Fruit fly (Drosophila melanogaster) whole organism, embryonic: ENCODE data around the gene Actn.
A peak's percentile ranks its signal among the peaks of the same experiment; 100 is the strongest.

Experiments
- Ada2b ChIP-seq: fragments of 200-800 bp; sonication (Bioruptor generic); IDR thresholded peaks from 2 replicates; pipeline ENCODE4 v1.3.6; 2022; ENCODE audit warnings: missing biosample characterization, missing genetic modification characterization
- Adf1 ChIP-seq: fragments of 200-800 bp; sonication (Bioruptor generic); IDR thresholded peaks from 2 replicates; pipeline ENCODE4 v1.3.6; 2022; ENCODE audit warnings: missing biosample characterization, missing genetic modification characterization
- Aef1 ChIP-seq: fragments of 200-800 bp; sonication (Bioruptor generic); IDR thresholded peaks from 3 replicates; pipeline ENCODE4 v1.3.6; 2022; ENCODE audit warnings: missing biosample characterization, missing genetic modification characterization
- CG10543 ChIP-seq: fragments of 200-800 bp; sonication (Bioruptor generic); optimal IDR thresholded peaks from 3 replicates; lab custom pipeline; 2017; ENCODE audit warnings: missing biosample characterization, mild to moderate bottlenecking, missing genetic modification characterization, moderate library complexity
- CG11456 ChIP-seq: fragments of 200-800 bp; sonication (Bioruptor generic); IDR thresholded peaks from 3 replicates; pipeline ENCODE4 v1.3.6; 2022; ENCODE audit warnings: missing biosample characterization, missing genetic modification characterization
- CG12942 ChIP-seq: fragments of 200-800 bp; sonication (Bioruptor generic); optimal IDR thresholded peaks from 3 replicates; lab custom pipeline; 2016; ENCODE audit warnings: missing biosample characterization, missing genetic modification characterization
- CG13775 ChIP-seq: fragments of 200-800 bp; sonication (Bioruptor generic); optimal IDR thresholded peaks from 3 replicates; lab custom pipeline; 2017; ENCODE audit warnings: missing biosample characterization, mild to moderate bottlenecking, missing genetic modification characterization
- CG14965 ChIP-seq: fragments of 200-800 bp; sonication (Bioruptor generic); optimal IDR thresholded peaks from 2 replicates; lab custom pipeline; 2016; ENCODE audit warnings: missing biosample characterization, missing genetic modification characterization, borderline replicate concordance
- CG15011 ChIP-seq: fragments of 200-800 bp; sonication (Bioruptor generic); optimal IDR thresholded peaks from 3 replicates; lab custom pipeline; 2018; ENCODE audit warnings: missing biosample characterization, mild to moderate bottlenecking, missing genetic modification characterization
- CG17802 ChIP-seq: fragments of 200-800 bp; sonication (Bioruptor generic); optimal IDR thresholded peaks from 2 replicates; lab custom pipeline; 2018; ENCODE audit warnings: missing biosample characterization, mild to moderate bottlenecking, missing genetic modification characterization, moderate library complexity
- CG18011 ChIP-seq: fragments of 200-800 bp; sonication (Bioruptor generic); optimal IDR thresholded peaks from 2 replicates; lab custom pipeline; 2017; ENCODE audit warnings: missing biosample characterization, missing genetic modification characterization, mild to moderate bottlenecking, moderate library complexity, missing genotype
- CG2712 ChIP-seq: fragments of 200-800 bp; optimal IDR thresholded peaks from 3 replicates; lab custom pipeline; 2019; ENCODE audit warnings: missing biosample characterization, mild to moderate bottlenecking, missing genetic modification characterization, moderate library complexity
- CG33213 ChIP-seq: fragments of 200-800 bp; sonication (Bioruptor generic); optimal IDR thresholded peaks from 3 replicates; lab custom pipeline; 2016; ENCODE audit warnings: missing biosample characterization, missing genetic modification characterization
- CG3995 ChIP-seq: fragments of 200-800 bp; sonication (Bioruptor generic); optimal IDR thresholded peaks from 3 replicates; lab custom pipeline; 2016; ENCODE audit warnings: missing biosample characterization, missing genetic modification characterization
- CG4424 ChIP-seq: fragments of 200-800 bp; sonication (Bioruptor generic); optimal IDR thresholded peaks from 3 replicates; lab custom pipeline; 2016; ENCODE audit warnings: missing biosample characterization, missing genetic modification characterization
- CG4854 ChIP-seq: fragments of 200-800 bp; sonication (Bioruptor generic); optimal IDR thresholded peaks from 2 replicates; lab custom pipeline; 2016; ENCODE audit warnings: missing biosample characterization, missing genetic modification characterization, inconsistent platforms
- CG5180 ChIP-seq: fragments of 200-800 bp; sonication (Bioruptor generic); optimal IDR thresholded peaks from 3 replicates; lab custom pipeline; 2017; ENCODE audit warnings: missing biosample characterization, missing genetic modification characterization, mild to moderate bottlenecking, moderate library complexity, missing genetic modification reagents
- CTCF ChIP-seq: fragments of 200-800 bp; sonication (Bioruptor generic); optimal IDR thresholded peaks from 2 replicates; lab custom pipeline; 2017; ENCODE audit warnings: missing biosample characterization, mild to moderate bottlenecking, missing genetic modification characterization, moderate library complexity
- Dbx ChIP-seq: fragments of 200-800 bp; sonication (Bioruptor generic); IDR thresholded peaks from 3 replicates; pipeline ENCODE4 v1.3.6; 2022; ENCODE audit warnings: missing biosample characterization, missing genetic modification characterization
- Dek ChIP-seq: fragments of 200-800 bp; sonication (Bioruptor generic); optimal IDR thresholded peaks from 3 replicates; lab custom pipeline; 2019; ENCODE audit warnings: missing biosample characterization, mild to moderate bottlenecking, missing genetic modification characterization, moderate library complexity
- Doc3 ChIP-seq: fragments of 200-800 bp; sonication (Bioruptor generic); IDR thresholded peaks from 3 replicates; pipeline ENCODE4 v1.3.6; 2022; ENCODE audit warnings: missing biosample characterization, missing genetic modification characterization; ENCODE audit not compliant: partially characterized antibody
- Hr78 ChIP-seq, 2 experiments: fragments of 200-800 bp in 1 of 2; fragments of >200 bp in 1 of 2; sonication (Bioruptor generic) in 1 of 2; optimal IDR thresholded peaks; 2 replicates each; lab custom pipeline; 2017 to 2019; ENCODE audit warnings: missing biosample characterization in 2 of 2, missing genetic modification characterization in 2 of 2, mild to moderate bottlenecking in 1 of 2, moderate library complexity in 1 of 2
- Lpt ChIP-seq: fragments of >200 bp; optimal IDR thresholded peaks from 2 replicates; lab custom pipeline; 2018; ENCODE audit warnings: missing biosample characterization, missing genetic modification characterization
- Ravus ChIP-seq: fragments of 200-800 bp; sonication (Bioruptor generic); IDR thresholded peaks from 2 replicates; pipeline ENCODE4 v1.3.6; 2022; ENCODE audit warnings: missing biosample characterization, missing genetic modification characterization
- Xbp1 ChIP-seq: fragments of 200-800 bp; sonication (Bioruptor generic); optimal IDR thresholded peaks from 3 replicates; lab custom pipeline; 2016; ENCODE audit warnings: missing biosample characterization, mild to moderate bottlenecking, missing genetic modification characterization
- ab ChIP-seq: fragments of 200-800 bp; sonication (Bioruptor generic); optimal IDR thresholded peaks from 2 replicates; lab custom pipeline; 2016; ENCODE audit warnings: missing biosample characterization, missing genetic modification characterization
- ash1 ChIP-seq: fragments of 200-800 bp; sonication (Bioruptor generic); optimal IDR thresholded peaks from 2 replicates; lab custom pipeline; 2018; ENCODE audit warnings: missing biosample characterization, mild to moderate bottlenecking, missing genetic modification characterization
- bcd ChIP-seq: fragments of 200-800 bp; sonication (Bioruptor generic); optimal IDR thresholded peaks from 2 replicates; lab custom pipeline; 2017; ENCODE audit warnings: missing biosample characterization, mild to moderate bottlenecking, missing genetic modification characterization
- btn ChIP-seq: fragments of 200-800 bp; sonication (Bioruptor generic); optimal IDR thresholded peaks from 2 replicates; lab custom pipeline; 2016; ENCODE audit warnings: missing biosample characterization, missing genetic modification characterization
- cas ChIP-seq: fragments of 200-800 bp; sonication (Bioruptor generic); IDR thresholded peaks from 2 replicates; pipeline ENCODE4 v1.3.6; 2022; ENCODE audit warnings: missing biosample characterization, missing genetic modification characterization
- corto ChIP-seq: fragments of 200-800 bp; sonication (Bioruptor generic); optimal IDR thresholded peaks from 2 replicates; lab custom pipeline; 2016; ENCODE audit warnings: missing biosample characterization, mild to moderate bottlenecking, missing genetic modification characterization, moderate library complexity
- dmrt11E ChIP-seq: fragments of 200-800 bp; sonication (Bioruptor generic); optimal IDR thresholded peaks from 3 replicates; lab custom pipeline; 2018; ENCODE audit warnings: missing biosample characterization, mild to moderate bottlenecking, missing genetic modification characterization, moderate library complexity
- en ChIP-seq: fragments of 200-800 bp; sonication (Bioruptor generic); optimal IDR thresholded peaks from 2 replicates; lab custom pipeline; 2016; ENCODE audit warnings: missing biosample characterization, missing genetic modification characterization
- fd102C ChIP-seq: fragments of 200-800 bp; sonication (Bioruptor generic); optimal IDR thresholded peaks from 2 replicates; lab custom pipeline; 2018; ENCODE audit warnings: missing biosample characterization, mild to moderate bottlenecking, missing genetic modification characterization, moderate library complexity
- fd64A ChIP-seq: fragments of 200-800 bp; sonication (Bioruptor generic); optimal IDR thresholded peaks from 3 replicates; lab custom pipeline; 2018; ENCODE audit warnings: missing biosample characterization, mild to moderate bottlenecking, missing genetic modification characterization
- jing ChIP-seq: fragments of 200-800 bp; sonication (Bioruptor generic); optimal IDR thresholded peaks from 2 replicates; lab custom pipeline; 2018; ENCODE audit warnings: missing biosample characterization, mild to moderate bottlenecking, missing genetic modification characterization
- kah ChIP-seq: fragments of 200-800 bp; sonication (Bioruptor generic); optimal IDR thresholded peaks from 2 replicates; lab custom pipeline; 2018; ENCODE audit warnings: missing biosample characterization, mild to moderate bottlenecking, missing genetic modification characterization
- lab ChIP-seq: fragments of 200-800 bp; sonication (Bioruptor generic); optimal IDR thresholded peaks from 3 replicates; lab custom pipeline; 2017; ENCODE audit warnings: missing biosample characterization, missing genetic modification characterization, mild to moderate bottlenecking, moderate library complexity, missing genetic modification reagents
- mam ChIP-seq: fragments of 200-800 bp; sonication (Bioruptor generic); optimal IDR thresholded peaks from 3 replicates; lab custom pipeline; 2016; ENCODE audit warnings: missing biosample characterization, missing genetic modification characterization
- otp ChIP-seq: fragments of 200-800 bp; sonication (Bioruptor generic); IDR thresholded peaks from 3 replicates; pipeline ENCODE4, ENCODE4 v1.3.6; 2022; ENCODE audit warnings: missing biosample characterization, missing genetic modification characterization
- peb ChIP-seq: fragments of 200-800 bp; sonication (Bioruptor generic); IDR thresholded peaks from 2 replicates; pipeline ENCODE4 v1.3.6; 2022; ENCODE audit warnings: missing biosample characterization, missing genetic modification characterization
- phol ChIP-seq: fragments of 200-800 bp; sonication (Bioruptor generic); optimal IDR thresholded peaks from 3 replicates; lab custom pipeline; 2018; ENCODE audit warnings: missing biosample characterization, mild to moderate bottlenecking, missing genetic modification characterization, moderate library complexity
- seq ChIP-seq: fragments of 200-800 bp; sonication (Bioruptor generic); IDR thresholded peaks from 2 replicates; pipeline ENCODE4 v1.3.6; 2022; ENCODE audit warnings: missing biosample characterization, missing genetic modification characterization
- ssp ChIP-seq: fragments of 200-800 bp; sonication (Bioruptor generic); IDR thresholded peaks from 2 replicates; pipeline ENCODE4 v1.3.6; 2022; ENCODE audit warnings: missing biosample characterization, missing genetic modification characterization
- sug ChIP-seq: fragments of 200-800 bp; optimal IDR thresholded peaks from 2 replicates; lab custom pipeline; 2019; ENCODE audit warnings: missing biosample characterization, mild to moderate bottlenecking, missing genetic modification characterization, moderate library complexity
- tap ChIP-seq: fragments of 200-800 bp; optimal IDR thresholded peaks from 3 replicates; lab custom pipeline; 2019; ENCODE audit warnings: missing biosample characterization, mild to moderate bottlenecking, missing genetic modification characterization, moderate library complexity
- tio ChIP-seq: fragments of 200-800 bp; sonication (Bioruptor generic); optimal IDR thresholded peaks from 2 replicates; lab custom pipeline; 2017; ENCODE audit warnings: missing biosample characterization, missing genetic modification characterization, inconsistent platforms
- unpg ChIP-seq: fragments of 200-800 bp; sonication (Bioruptor generic); optimal IDR thresholded peaks from 3 replicates; lab custom pipeline; 2018; ENCODE audit warnings: missing biosample characterization, mild to moderate bottlenecking, missing genetic modification characterization, moderate library complexity
- zf30C ChIP-seq: fragments of 200-800 bp; sonication (Bioruptor generic); optimal IDR thresholded peaks from 3 replicates; lab custom pipeline; 2018; ENCODE audit warnings: missing biosample characterization, mild to moderate bottlenecking, missing genetic modification characterization

The Actn gene

dm6 chrX:2041981-2042847, at the start of gene Actn, which contains the start of gene usp (continued):
- TF ChIP-seq CG3995 (peak; percentile 39), zf30C (GFP tag; lab: Kevin White, UChicago) (no peak), CG14965 (GFP tag; lab: Kevin White, UChicago) (no peak), tap (tag; lab: Kevin White, UChicago) (no peak), CG33213 (GFP tag; lab: Kevin White, UChicago) (peak; percentile 18), fd64A (no peak), CG5180 (GFP tag; lab: Kevin White, UChicago) (no peak), sug (tag; lab: Kevin White, UChicago) (peak; percentile 95), CG4854 (no peak), otp (GFP tag; lab: Robert Waterston, UW) (no peak), CG15011 (GFP tag; lab: Kevin White, UChicago) (no peak), CG12942 (GFP tag; lab: Kevin White, UChicago) (no peak), lab (no peak), CG10543 (no peak), Hr78 (GFP tag; optimal IDR thresholded peaks at IDR 0.05; lab: Kevin White, UChicago) (peak in 1 of 2 experiments; percentile 53), Dbx (GFP tag; lab: Robert Waterston, UW) (no peak), ssp (GFP tag; lab: Robert Waterston, UW) (peak; percentile 92), Aef1 (GFP tag; lab: Robert Waterston, UW) (no peak), CG2712 (tag; lab: Kevin White, UChicago) (peak; percentile 42), kah (GFP tag; lab: Kevin White, UChicago) (no peak), bcd (peak; percentile 31), Doc3 (GFP tag; lab: Robert Waterston, UW) (no peak), Lpt (GFP tag; lab: Kevin White, UChicago) (no peak), phol (tag; lab: Kevin White, UChicago) (peak; percentile 75), mam (no peak), Ada2b (GFP tag; lab: Robert Waterston, UW) (0 out of 2 replicates have a peak, but pooled peaks have one; percentile 9), ab (no peak), Dek (tag; lab: Kevin White, UChicago) (no peak), peb (GFP tag; lab: Robert Waterston, UW) (no peak), ash1 (GFP tag; lab: Kevin White, UChicago) (no peak), Adf1 (GFP tag; lab: Robert Waterston, UW) (no peak), CG11456 (GFP tag; lab: Robert Waterston, UW) (no peak), CG18011 (GFP tag; lab: Kevin White, UChicago) (no peak), unpg (GFP tag; lab: Kevin White, UChicago) (peak; percentile 43), CG13775 (no peak), btn (GFP tag; lab: Kevin White, UChicago) (no peak), CG4424 (GFP tag; lab: Kevin White, UChicago) (peak; percentile 45), tio (GFP tag; lab: Kevin White, UChicago) (no peak), seq (GFP tag; lab: Robert Waterston, UW) (0 out of 2 replicates have a peak, but pooled peaks have one; percentile 10), cas (no peak), fd102C (no peak), en (no peak), CG17802 (tag; lab: Kevin White, UChicago) (peak; percentile 83), Ravus (no peak), Xbp1 (GFP tag; lab: Kevin White, UChicago) (peak; percentile 28), jing (no peak), CTCF (GFP tag; lab: Kevin White, UChicago) (no peak), dmrt11E (peak; percentile 16), corto (GFP tag; lab: Kevin White, UChicago) (no peak)
